Worm (Caenorhabditis elegans) whole organism, L3 larva: ENCODE data around the gene Y67D8B.1.

Experiments used
- R02D3.7 ChIP-seq: fragments of 150-350 bp; optimal IDR thresholded peaks from 2 replicates; lab custom pipeline; 2014; ENCODE audit warnings: missing biosample characterization, missing genetic modification characterization
- ZK546.5 ChIP-seq: sonication (generic microtip); optimal IDR thresholded peaks from 2 replicates; lab custom pipeline; 2017; ENCODE audit warnings: missing biosample characterization, missing genetic modification characterization
- aly-2 ChIP-seq: fragments of 150-350 bp; optimal IDR thresholded peaks from 2 replicates; lab custom pipeline; 2014; ENCODE audit warnings: missing biosample characterization, missing genetic modification characterization
- ceh-16 ChIP-seq: sonication (generic microtip); optimal IDR thresholded peaks from 2 replicates; lab custom pipeline; 2017; ENCODE audit warnings: missing biosample characterization, missing genetic modification characterization
- ceh-28 ChIP-seq: fragments of 150-350 bp; optimal IDR thresholded peaks from 2 replicates; lab custom pipeline; 2014; ENCODE audit warnings: missing biosample characterization, missing genetic modification reagents, missing genetic modification characterization
- ceh-82 ChIP-seq: fragments of 150-350 bp; optimal IDR thresholded peaks from 2 replicates; lab custom pipeline; 2014; ENCODE audit warnings: missing biosample characterization, missing genetic modification characterization
- ceh-9 ChIP-seq: sonication (generic microtip); optimal IDR thresholded peaks from 2 replicates; lab custom pipeline; 2018; ENCODE audit warnings: missing biosample characterization, missing genetic modification characterization
- daf-12 ChIP-seq: fragments of 150-350 bp; optimal IDR thresholded peaks from 2 replicates; lab custom pipeline; 2014; ENCODE audit warnings: missing biosample characterization, missing genetic modification reagents, missing genetic modification characterization
- egl-5 ChIP-seq: fragments of 150-350 bp; optimal IDR thresholded peaks from 2 replicates; lab custom pipeline; 2017; ENCODE audit warnings: missing biosample characterization, missing genetic modification reagents, missing genetic modification characterization, inconsistent platforms
- elt-1 ChIP-seq: fragments of 150-350 bp; optimal IDR thresholded peaks from 2 replicates; lab custom pipeline; 2014; ENCODE audit warnings: missing biosample characterization, missing genetic modification characterization
- elt-2 ChIP-seq: sonication (generic microtip); optimal IDR thresholded peaks from 2 replicates; lab custom pipeline; 2016; ENCODE audit warnings: missing genetic modification reagents, mild to moderate bottlenecking, missing genetic modification characterization, missing compliant biosample characterization
- elt-3 ChIP-seq, 3 experiments: fragments of 150-350 bp in 1 of 3; sonication (generic microtip) in 2 of 3; optimal IDR thresholded peaks; 2 replicates in 2 of 3; 4 replicates in 1 of 3; lab custom pipeline; 2014 to 2017; ENCODE audit warnings: missing biosample characterization in 3 of 3, missing genetic modification characterization in 3 of 3
- eor-1 ChIP-seq, 2 experiments: fragments of 150-350 bp; optimal IDR thresholded peaks; 2 replicates each; lab custom pipeline; 2014 to 2018; ENCODE audit warnings: missing biosample characterization in 2 of 2, missing genetic modification characterization in 2 of 2
- fkh-10 ChIP-seq: sonication (generic microtip); optimal IDR thresholded peaks from 2 replicates; lab custom pipeline; 2017; ENCODE audit warnings: missing biosample characterization, missing genetic modification reagents, missing genetic modification characterization
- fkh-2 ChIP-seq: fragments of 150-350 bp; optimal IDR thresholded peaks from 2 replicates; lab custom pipeline; 2014; ENCODE audit warnings: missing biosample characterization, missing genetic modification reagents, missing genetic modification characterization
- fos-1 ChIP-seq: fragments of 150-350 bp; optimal IDR thresholded peaks from 2 replicates; lab custom pipeline; 2014; ENCODE audit warnings: missing biosample characterization, missing genetic modification characterization
- hmg-11 ChIP-seq: sonication (generic microtip); optimal IDR thresholded peaks from 2 replicates; lab custom pipeline; 2016; ENCODE audit warnings: missing genetic modification characterization, missing compliant biosample characterization
- jun-1 ChIP-seq: fragments of 150-350 bp; optimal IDR thresholded peaks from 2 replicates; lab custom pipeline; 2014; ENCODE audit warnings: missing biosample characterization, missing genetic modification reagents, missing genetic modification characterization
- lin-15B ChIP-seq: fragments of 150-350 bp; optimal IDR thresholded peaks from 2 replicates; lab custom pipeline; 2014; ENCODE audit warnings: missing biosample characterization, missing genetic modification characterization
- lin-39 ChIP-seq: fragments of 150-350 bp; optimal IDR thresholded peaks from 2 replicates; lab custom pipeline; 2018; ENCODE audit warnings: missing biosample characterization, missing genetic modification reagents, missing genetic modification characterization
- lsy-12 ChIP-seq: sonication (generic microtip); optimal IDR thresholded peaks from 2 replicates; lab custom pipeline; 2016; ENCODE audit warnings: mild to moderate bottlenecking, missing genetic modification characterization, missing compliant biosample characterization
- mdl-1 ChIP-seq: fragments of 150-350 bp; optimal IDR thresholded peaks from 2 replicates; lab custom pipeline; 2014; ENCODE audit warnings: missing biosample characterization, missing genetic modification characterization
- mml-1 ChIP-seq: fragments of 150-350 bp; sonication (generic microtip); optimal IDR thresholded peaks from 3 replicates; lab custom pipeline; 2014; ENCODE audit warnings: missing biosample characterization, missing genetic modification characterization
- nfya-1 ChIP-seq: sonication (generic microtip); optimal IDR thresholded peaks from 2 replicates; lab custom pipeline; 2017; ENCODE audit warnings: missing genetic modification characterization, mild to moderate bottlenecking, missing compliant biosample characterization, antibody characterized with exemption, moderate library complexity; ENCODE audit not compliant: insufficient read depth
- nhr-11 ChIP-seq: fragments of 150-350 bp; optimal IDR thresholded peaks from 2 replicates; lab custom pipeline; 2014; ENCODE audit warnings: missing biosample characterization, missing genetic modification characterization
- nhr-12 ChIP-seq: fragments of 150-350 bp; optimal IDR thresholded peaks from 2 replicates; lab custom pipeline; 2014; ENCODE audit warnings: missing biosample characterization, missing genetic modification characterization
- nhr-23 ChIP-seq: fragments of 150-350 bp; optimal IDR thresholded peaks from 2 replicates; lab custom pipeline; 2014; ENCODE audit warnings: missing biosample characterization, missing genetic modification reagents, missing genetic modification characterization
- nhr-237 ChIP-seq: fragments of 150-350 bp; optimal IDR thresholded peaks from 2 replicates; lab custom pipeline; 2014; ENCODE audit warnings: missing biosample characterization, missing genetic modification characterization
- nhr-25 ChIP-seq: sonication (generic microtip); optimal IDR thresholded peaks from 2 replicates; lab custom pipeline; 2017; ENCODE audit warnings: missing biosample characterization, missing genetic modification characterization
- nhr-43 ChIP-seq: sonication (generic microtip); optimal IDR thresholded peaks from 2 replicates; lab custom pipeline; 2016; ENCODE audit warnings: mild to moderate bottlenecking, missing genetic modification characterization, missing compliant biosample characterization; ENCODE audit not compliant: poor library complexity, severe bottlenecking
- nhr-67 ChIP-seq: fragments of 150-350 bp; optimal IDR thresholded peaks from 2 replicates; lab custom pipeline; 2014; ENCODE audit warnings: missing biosample characterization, missing genetic modification characterization
- nhr-76 ChIP-seq: fragments of 150-350 bp; sonication (generic microtip); optimal IDR thresholded peaks from 5 replicates; lab custom pipeline; 2014; ENCODE audit warnings: missing biosample characterization, missing genetic modification characterization
- nhr-77 ChIP-seq: fragments of 150-350 bp; optimal IDR thresholded peaks from 2 replicates; lab custom pipeline; 2014; ENCODE audit warnings: missing biosample characterization, missing genetic modification characterization
- pha-4 ChIP-seq: fragments of 150-350 bp; optimal IDR thresholded peaks from 2 replicates; lab custom pipeline; 2014; ENCODE audit warnings: missing biosample characterization, missing genetic modification reagents, missing genetic modification characterization
- pqm-1 ChIP-seq: fragments of 150-350 bp; optimal IDR thresholded peaks from 2 replicates; lab custom pipeline; 2017; ENCODE audit warnings: missing biosample characterization, missing genetic modification characterization, inconsistent platforms
- sea-2 ChIP-seq: fragments of 150-350 bp; sonication (generic microtip); optimal IDR thresholded peaks from 4 replicates; lab custom pipeline; 2014; ENCODE audit warnings: missing biosample characterization, missing genetic modification reagents, missing genetic modification characterization
- skn-1 ChIP-seq: fragments of 150-350 bp; optimal IDR thresholded peaks from 2 replicates; lab custom pipeline; 2014; ENCODE audit warnings: missing biosample characterization, missing genetic modification characterization
- unc-39 ChIP-seq: sonication (generic microtip); optimal IDR thresholded peaks from 4 replicates; lab custom pipeline; 2017; ENCODE audit warnings: missing biosample characterization, missing genetic modification characterization
- unc-62 ChIP-seq: fragments of 150-350 bp; sonication (generic microtip); optimal IDR thresholded peaks from 4 replicates; lab custom pipeline; 2014; ENCODE audit warnings: missing biosample characterization, missing genetic modification reagents, missing genetic modification characterization
- ztf-4 ChIP-seq: fragments of 150-350 bp; optimal IDR thresholded peaks from 2 replicates; lab custom pipeline; 2014; ENCODE audit warnings: missing biosample characterization, missing genetic modification characterization

Y67D8B.1 gene

ce11 chrIV:3136493-3136892 is 35.9 kb downstream of the Y67D8B.1 start:
- TF ChIP-seq nhr-67 (no peak), pha-4 (tag; lab: Kevin White, UChicago) (peak; percentile 43), egl-5 (tag; lab: Kevin White, UChicago) (no peak), sea-2 (GFP tag; lab: Kevin White, UChicago) (no peak), nhr-23 (tag; lab: Kevin White, UChicago) (no peak), mml-1 (tag; lab: Kevin White, UChicago) (no peak), ZK546.5 (tag; lab: Kevin White, UChicago) (no peak), fkh-2 (tag; lab: Kevin White, UChicago) (no peak), lsy-12 (tag; lab: Kevin White, UChicago) (no peak)

ce11 chrIV:3135000-3135399 is 37.4 kb downstream of the Y67D8B.1 start:
- TF ChIP-seq nhr-43 = no peak
- TF ChIP-seq hmg-11 (tag; lab: Kevin White, UChicago) = peak; percentile 50
- no peak for TF ChIP-seq nhr-23 (tag; lab: Kevin White, UChicago)
- no peak for TF ChIP-seq nhr-25
- peak; percentile 51 for TF ChIP-seq nhr-11 (tag; lab: Kevin White, UChicago)
- no peak for TF ChIP-seq nhr-76 (tag; lab: Kevin White, UChicago)
- TF ChIP-seq elt-3 (tag; optimal IDR thresholded peaks at IDR 0.05; lab: Kevin White, UChicago) = no peak
- TF ChIP-seq nhr-77 = no peak
- no peak for TF ChIP-seq ceh-9 (tag; lab: Kevin White, UChicago)
- peak; percentile 88 for TF ChIP-seq egl-5 (tag; lab: Kevin White, UChicago)
- TF ChIP-seq nhr-67 = no peak
- TF ChIP-seq sea-2 (GFP tag; lab: Kevin White, UChicago) = no peak
- TF ChIP-seq unc-39 = no peak
- TF ChIP-seq lsy-12 (tag; lab: Kevin White, UChicago) = no peak
- TF ChIP-seq fkh-10 (GFP tag; lab: Kevin White, UChicago) = peak; percentile 37
- peak; percentile 71 for TF ChIP-seq nfya-1 (tag; lab: Kevin White, UChicago)
- TF ChIP-seq mdl-1 = peak; percentile 22
- TF ChIP-seq nhr-12 (tag; lab: Kevin White, UChicago) = no peak
- TF ChIP-seq skn-1 (tag; lab: Kevin White, UChicago) = peak; percentile 11
- TF ChIP-seq lin-39 (tag; lab: Kevin White, UChicago) = peak; percentile 88

ce11 chrIV:3133099-3133817 is 39.2 kb downstream of the Y67D8B.1 start, which contains the start of gene mca-3:
Gene mca-3, minus strand, starts transcription at chrIV:3133149.
- TF ChIP-seq ceh-16 = no peak
- TF ChIP-seq mml-1 (tag; lab: Kevin White, UChicago) = no peak
- no peak for TF ChIP-seq ceh-82
- no peak for TF ChIP-seq unc-39
- TF ChIP-seq ceh-9 (tag; lab: Kevin White, UChicago) = no peak
- peak; percentile 23 for TF ChIP-seq pha-4 (tag; lab: Kevin White, UChicago)
- no peak for TF ChIP-seq jun-1 (tag; lab: Kevin White, UChicago)
- no peak for TF ChIP-seq sea-2 (GFP tag; lab: Kevin White, UChicago)
- peak; percentile 59 for TF ChIP-seq elt-2 (tag; lab: Kevin White, UChicago)
- no peak for TF ChIP-seq fos-1 (tag; lab: Kevin White, UChicago)
- no peak for TF ChIP-seq nhr-76 (tag; lab: Kevin White, UChicago)
- no peak for TF ChIP-seq skn-1 (tag; lab: Kevin White, UChicago)
- no peak for TF ChIP-seq nhr-237
- TF ChIP-seq eor-1 (tag; optimal IDR thresholded peaks at IDR 0.05; lab: Kevin White, UChicago) = no peak
- no peak for TF ChIP-seq aly-2 (tag; lab: Kevin White, UChicago)
- peak; percentile 14 for TF ChIP-seq pqm-1
- TF ChIP-seq hmg-11 (tag; lab: Kevin White, UChicago) = peak; percentile 26
- no peak for TF ChIP-seq lin-39 (tag; lab: Kevin White, UChicago)
- TF ChIP-seq fkh-10 (GFP tag; lab: Kevin White, UChicago) = peak; percentile 36
- no peak for TF ChIP-seq nhr-12 (tag; lab: Kevin White, UChicago)
- TF ChIP-seq ztf-4 (tag; lab: Kevin White, UChicago) = no peak
- no peak for TF ChIP-seq ceh-28 (tag; lab: Kevin White, UChicago)
- no peak for TF ChIP-seq unc-62 (GFP tag; lab: Kevin White, UChicago)
- no peak for TF ChIP-seq daf-12
- no peak for TF ChIP-seq ZK546.5 (tag; lab: Kevin White, UChicago)
- TF ChIP-seq elt-1 (tag; lab: Kevin White, UChicago) = no peak
- no peak for TF ChIP-seq lin-15B (tag; lab: Kevin White, UChicago)
- no peak for TF ChIP-seq nhr-25
- TF ChIP-seq nfya-1 (tag; lab: Kevin White, UChicago) = peak; percentile 20
- TF ChIP-seq nhr-67 = no peak
- TF ChIP-seq R02D3.7 (tag; lab: Kevin White, UChicago) = no peak
- TF ChIP-seq nhr-77 = no peak
- TF ChIP-seq lsy-12 (tag; lab: Kevin White, UChicago) = no peak
- TF ChIP-seq egl-5 (tag; lab: Kevin White, UChicago) = no peak
